Worm (Caenorhabditis elegans) whole organism, L4 larva: ENCODE data around the gene F43D2.6.

Experiments used
- F44E2.7 ChIP-seq: fragments of 200-800 bp; sonication (Bioruptor generic); IDR thresholded peaks from 2 replicates; pipeline ENCODE4 v2.1.2; 2022; ENCODE audit warnings: missing genetic modification characterization, missing compliant biosample characterization
- T26A8.4 ChIP-seq: fragments of 200-800 bp; sonication (Bioruptor generic); IDR thresholded peaks from 2 replicates; pipeline ENCODE4 v1.3.6; 2022; ENCODE audit warnings: missing genetic modification characterization, missing compliant biosample characterization
- Y105C5A.15 ChIP-seq: fragments of 200-800 bp; sonication (Bioruptor generic); IDR thresholded peaks from 2 replicates; pipeline ENCODE4 v1.3.6; 2022; ENCODE audit warnings: missing genetic modification characterization, missing compliant biosample characterization
- Y48G9A.11 ChIP-seq: fragments of 200-800 bp; sonication (Bioruptor generic); IDR thresholded peaks from 2 replicates; pipeline ENCODE4 v1.3.6; 2022; ENCODE audit warnings: missing genetic modification reagents, missing genetic modification characterization, missing compliant biosample characterization
- Y75B8A.6 ChIP-seq: fragments of 200-800 bp; sonication (Bioruptor generic); IDR thresholded peaks from 2 replicates; pipeline ENCODE4 v1.3.6; 2022; ENCODE audit warnings: missing genetic modification reagents, missing genetic modification characterization, missing compliant biosample characterization
- ZK546.5 ChIP-seq, 2 experiments: sonication (generic microtip); optimal IDR thresholded peaks; 2 replicates each; lab custom pipeline; 2017; ENCODE audit warnings: missing biosample characterization in 2 of 2, missing genetic modification characterization in 2 of 2
- aha-1 ChIP-seq: fragments of 150-350 bp; peaks from one replicate; lab custom pipeline; 2014; ENCODE audit warnings: missing biosample characterization, missing genetic modification characterization
- ceh-32 ChIP-seq: sonication (generic microtip); optimal IDR thresholded peaks from 2 replicates; lab custom pipeline; 2016; ENCODE audit warnings: mild to moderate bottlenecking, missing genetic modification characterization, missing compliant biosample characterization; ENCODE audit not compliant: poor library complexity
- ceh-44 ChIP-seq: fragments of 200-800 bp; sonication (Bioruptor generic); IDR thresholded peaks from 2 replicates; pipeline ENCODE4 v1.3.6; 2022; ENCODE audit warnings: missing genetic modification reagents, missing genetic modification characterization, missing compliant biosample characterization
- daf-12 ChIP-seq: fragments of 150-350 bp; optimal IDR thresholded peaks from 2 replicates; lab custom pipeline; 2014; ENCODE audit warnings: missing biosample characterization, missing genetic modification reagents, missing genetic modification characterization
- daf-19 ChIP-seq: fragments of 200-800 bp; sonication (Bioruptor generic); conservative IDR thresholded peaks from 2 replicates; pipeline ENCODE4 v1.3.6; 2022; ENCODE audit warnings: missing genetic modification characterization, missing compliant biosample characterization
- dmd-6 ChIP-seq: fragments of 200-800 bp; sonication (Bioruptor generic); IDR thresholded peaks from 2 replicates; pipeline ENCODE4 v1.3.6; 2022; ENCODE audit warnings: missing genetic modification reagents, missing genetic modification characterization, missing compliant biosample characterization
- dmd-8 ChIP-seq: fragments of 200-800 bp; sonication (Bioruptor generic); IDR thresholded peaks from 2 replicates; pipeline ENCODE4 v1.3.6; 2022; ENCODE audit warnings: missing genetic modification characterization, missing compliant biosample characterization
- fkh-10 ChIP-seq: fragments of 150-350 bp; optimal IDR thresholded peaks from 2 replicates; lab custom pipeline; 2014; ENCODE audit warnings: missing biosample characterization, missing genetic modification reagents, missing genetic modification characterization
- hif-1 ChIP-seq, 2 experiments: sonication (generic microtip); optimal IDR thresholded peaks; 2 replicates each; lab custom pipeline; 2016 to 2017; ENCODE audit warnings: missing compliant biosample characterization in 2 of 2, missing genetic modification characterization in 2 of 2, missing genetic modification reagents in 2 of 2, missing genotype in 2 of 2, mild to moderate bottlenecking in 1 of 2
- hlh-11 ChIP-seq: fragments of 200-800 bp; sonication (Bioruptor generic); optimal IDR thresholded peaks from 2 replicates; lab custom pipeline; 2018; ENCODE audit warnings: mild to moderate bottlenecking, missing genetic modification characterization, missing compliant biosample characterization
- lin-38 ChIP-seq: fragments of 200-800 bp; sonication (Bioruptor generic); IDR thresholded peaks from 2 replicates; pipeline ENCODE4 v1.3.6; 2022; ENCODE audit warnings: missing genetic modification reagents, missing genetic modification characterization, missing compliant biosample characterization
- lsy-2 ChIP-seq, 2 experiments: fragments of 150-350 bp in 1 of 2; sonication (generic microtip) in 1 of 2; optimal IDR thresholded peaks; 2 replicates each; lab custom pipeline; 2014 to 2017; ENCODE audit warnings: missing biosample characterization in 2 of 2, missing genetic modification characterization in 2 of 2
- madf-5 ChIP-seq, 2 experiments: fragments of 200-800 bp; sonication (Bioruptor generic); IDR thresholded peaks; 2 replicates each; pipeline ENCODE4 v1.3.6; 2022; ENCODE audit warnings: missing compliant biosample characterization in 2 of 2, missing genetic modification characterization in 2 of 2
- mxl-3 ChIP-seq: fragments of 200-800 bp; sonication (Bioruptor generic); optimal IDR thresholded peaks from 2 replicates; lab custom pipeline; 2018; ENCODE audit warnings: mild to moderate bottlenecking, missing genetic modification characterization, missing compliant biosample characterization
- nhr-102 ChIP-seq: sonication (generic microtip); optimal IDR thresholded peaks from 2 replicates; lab custom pipeline; 2016; ENCODE audit warnings: mild to moderate bottlenecking, missing genetic modification characterization, moderate library complexity, missing compliant biosample characterization
- nhr-25 ChIP-seq: sonication (generic microtip); optimal IDR thresholded peaks from 2 replicates; lab custom pipeline; 2017; ENCODE audit warnings: missing genetic modification characterization, mild to moderate bottlenecking, missing compliant biosample characterization, antibody characterized with exemption, moderate library complexity, borderline replicate concordance; ENCODE audit not compliant: insufficient read depth
- nhr-48 ChIP-seq: sonication (generic microtip); optimal IDR thresholded peaks from 2 replicates; lab custom pipeline; 2016; ENCODE audit warnings: mild to moderate bottlenecking, missing genetic modification characterization, missing compliant biosample characterization
- nhr-6 ChIP-seq: fragments of 150-350 bp; optimal IDR thresholded peaks from 2 replicates; lab custom pipeline; 2014; ENCODE audit warnings: missing biosample characterization, missing genetic modification characterization
- php-3 ChIP-seq: fragments of 200-800 bp; sonication (Bioruptor generic); IDR thresholded peaks from 2 replicates; pipeline ENCODE4 v1.3.6; 2022; ENCODE audit warnings: missing genetic modification reagents, missing genetic modification characterization, missing compliant biosample characterization
- pqm-1 ChIP-seq: sonication (generic microtip); optimal IDR thresholded peaks from 2 replicates; lab custom pipeline; 2017; ENCODE audit warnings: missing biosample characterization, missing genetic modification characterization
- saeg-2 ChIP-seq: fragments of 200-800 bp; sonication (Bioruptor generic); IDR thresholded peaks from 2 replicates; pipeline ENCODE4 v1.3.6; 2022; ENCODE audit warnings: missing genetic modification reagents, missing genetic modification characterization, missing compliant biosample characterization
- sdz-12 ChIP-seq: fragments of 200-800 bp; sonication (Bioruptor generic); optimal IDR thresholded peaks from 2 replicates; lab custom pipeline; 2018; ENCODE audit warnings: mild to moderate bottlenecking, missing genetic modification characterization, missing compliant biosample characterization
- spr-3 ChIP-seq: fragments of 200-800 bp; sonication (Bioruptor generic); optimal IDR thresholded peaks from 2 replicates; lab custom pipeline; 2018; ENCODE audit warnings: mild to moderate bottlenecking, missing genetic modification characterization, missing compliant biosample characterization
- tag-97 ChIP-seq: fragments of 200-800 bp; sonication (Bioruptor generic); IDR thresholded peaks from 2 replicates; pipeline ENCODE4 v1.3.6; 2022; ENCODE audit warnings: missing genetic modification characterization, missing compliant biosample characterization
- unc-130 ChIP-seq: sonication (generic microtip); optimal IDR thresholded peaks from 2 replicates; lab custom pipeline; 2016; ENCODE audit warnings: missing genetic modification reagents, missing genetic modification characterization, missing compliant biosample characterization
- unc-62 ChIP-seq, 3 experiments: fragments of 150-350 bp in 1 of 3; sonication (generic microtip); optimal IDR thresholded peaks in 2 of 3; peaks in 1 of 3; 1 replicate in 1 of 3; 2 replicates in 2 of 3; lab custom pipeline; 2014 to 2017; ENCODE audit warnings: missing biosample characterization in 3 of 3, missing genetic modification characterization in 3 of 3, missing genetic modification reagents in 3 of 3, missing genotype in 1 of 3
- zag-1 ChIP-seq: fragments of 150-350 bp; optimal IDR thresholded peaks from 2 replicates; lab custom pipeline; 2014; ENCODE audit warnings: missing biosample characterization, missing genetic modification characterization
- zip-2 ChIP-seq: fragments of 150-350 bp; optimal IDR thresholded peaks from 2 replicates; lab custom pipeline; 2014; ENCODE audit warnings: missing biosample characterization, missing genetic modification characterization
- ztf-7 ChIP-seq: fragments of 150-350 bp; optimal IDR thresholded peaks from 2 replicates; lab custom pipeline; 2014; ENCODE audit warnings: missing biosample characterization, missing genetic modification characterization

F43D2.6 gene

ce11 chrV:14635119-14635518 lies at the start of gene F43D2.6:
Gene F43D2.6 (minus strand): TSS chrV:14635180.
- no peak for TF ChIP-seq nhr-102 (tag; lab: Kevin White, UChicago)
- no peak for TF ChIP-seq ZK546.5 (tag; optimal IDR thresholded peaks at IDR 0.05; lab: Kevin White, UChicago)
- no peak for TF ChIP-seq lin-38
- TF ChIP-seq spr-3 (GFP tag; lab: Kevin White, UChicago), result no peak
- no peak for TF ChIP-seq unc-130 (GFP tag; lab: Kevin White, UChicago)
- no peak for TF ChIP-seq F44E2.7 (GFP tag; lab: Robert Waterston, UW)
- no peak for TF ChIP-seq T26A8.4 (GFP tag; lab: Robert Waterston, UW)
- TF ChIP-seq tag-97, result no peak
- TF ChIP-seq fkh-10 (GFP tag; lab: Kevin White, UChicago), result no peak
- no peak for TF ChIP-seq nhr-25 (tag; lab: Kevin White, UChicago)
- no peak for TF ChIP-seq Y75B8A.6 (GFP tag; lab: Robert Waterston, UW)

ce11 chrV:14683926-14684325 lies 48.9 kb upstream of the F43D2.6 start:
- TF ChIP-seq daf-19 (GFP tag; lab: Robert Waterston, UW) (no peak), daf-12 (tag; lab: Kevin White, UChicago) (no peak), saeg-2 (no peak), php-3 (GFP tag; lab: Robert Waterston, UW) (no peak), nhr-102 (tag; lab: Kevin White, UChicago) (no peak), ceh-32 (tag; lab: Kevin White, UChicago) (no peak), nhr-48 (tag; lab: Kevin White, UChicago) (no peak)
- TF ChIP-seq, all 104 proteins: peak for 0

- no peak for TF ChIP-seq zip-2
- no peak for TF ChIP-seq nhr-6
- TF ChIP-seq madf-5 (GFP tag; IDR thresholded peaks at IDR 0.05; lab: Robert Waterston, UW), result no peak
- TF ChIP-seq pqm-1, result no peak
- 0 out of 2 replicates have a peak, but pooled peaks have one; percentile 13 for TF ChIP-seq Y105C5A.15
- no peak for TF ChIP-seq ztf-7
- TF ChIP-seq mxl-3 (GFP tag; lab: Kevin White, UChicago), result no peak
- no peak for TF ChIP-seq dmd-6
- TF ChIP-seq hlh-11 (tag; lab: Kevin White, UChicago), result no peak
- no peak for TF ChIP-seq zag-1
- TF ChIP-seq hif-1 (tag; optimal IDR thresholded peaks at IDR 0.05; lab: Kevin White, UChicago), result no peak
- TF ChIP-seq Y48G9A.11 (GFP tag; lab: Robert Waterston, UW), result 0 out of 2 replicates have a peak, but pooled peaks have one; percentile 29
These were observed 48.3 kb upstream of the F43D2.6 start for ce11 chrV:14683291-14683690.

- TF ChIP-seq ceh-44 (GFP tag; lab: Robert Waterston, UW) (no peak), unc-62 (GFP tag; optimal IDR thresholded peaks at IDR 0.05 in 1 of 2; lab: Kevin White, UChicago) (peak in 1 of 2 experiments; percentile 55), unc-62 (tag; optimal IDR thresholded peaks at IDR 0.05; lab: Kevin White, UChicago) (no peak), nhr-6 (no peak), dmd-8 (GFP tag; lab: Robert Waterston, UW) (no peak), lsy-2 (tag; optimal IDR thresholded peaks at IDR 0.05; lab: Kevin White, UChicago) (peak in 1 of 2 experiments; percentile 5), aha-1 (tag; lab: Kevin White, UChicago) (peak; percentile 15), nhr-25 (tag; lab: Kevin White, UChicago) (peak; percentile 8), dmd-6 (no peak)
These were observed 47.9 kb upstream of the F43D2.6 start for ce11 chrV:14682870-14683269.

- TF ChIP-seq nhr-25 (tag; lab: Kevin White, UChicago), result no peak
- no peak for TF ChIP-seq sdz-12 (GFP tag; lab: Kevin White, UChicago)
- TF ChIP-seq aha-1 (tag; lab: Kevin White, UChicago), result peak; percentile 22
These were observed 45.0 kb upstream of the F43D2.6 start, which contains the start of gene C47E8.3 for ce11 chrV:14680014-14680413. Gene C47E8.3 (plus strand): TSS chrV:14680314.
